Worm (Caenorhabditis elegans) whole organism, L1 larva: ENCODE results near the gene Y82E9BR.9.
A peak's percentile ranks its signal among the peaks of the same experiment; 100 is the strongest.

ENCODE experiments used
- C04F5.9 ChIP-seq: sonication (generic microtip); optimal IDR thresholded peaks from 2 replicates; lab custom pipeline; 2016; ENCODE audit warnings: missing genetic modification characterization, missing compliant biosample characterization
- C16A3.4 ChIP-seq: fragments of 150-350 bp; optimal IDR thresholded peaks from 2 replicates; lab custom pipeline; 2014; ENCODE audit warnings: missing biosample characterization, missing genetic modification characterization
- C34B4.2 ChIP-seq: sonication (generic microtip); optimal IDR thresholded peaks from 2 replicates; lab custom pipeline; 2017; ENCODE audit warnings: mild to moderate bottlenecking, missing genetic modification characterization, missing compliant biosample characterization
- ceh-82 ChIP-seq, 3 experiments: fragments of 150-350 bp in 1 of 3; sonication (generic microtip) in 2 of 3; optimal IDR thresholded peaks; 2 replicates each; lab custom pipeline; 2014 to 2017; ENCODE audit warnings: missing biosample characterization in 3 of 3, missing genetic modification characterization in 3 of 3
- ceh-88 ChIP-seq: fragments of 200-800 bp; sonication (Bioruptor generic); IDR thresholded peaks from 2 replicates; pipeline ENCODE4 v1.3.6; 2022; ENCODE audit warnings: missing genetic modification characterization, missing compliant biosample characterization
- dsc-1 ChIP-seq: sonication (generic microtip); optimal IDR thresholded peaks from 2 replicates; lab custom pipeline; 2016; ENCODE audit warnings: mild to moderate bottlenecking, missing genetic modification characterization, missing compliant biosample characterization
- elt-2 ChIP-seq: sonication (generic microtip); optimal IDR thresholded peaks from 2 replicates; lab custom pipeline; 2016; ENCODE audit warnings: missing genetic modification characterization, mild to moderate bottlenecking, inconsistent platforms, missing compliant biosample characterization, missing genetic modification reagents
- elt-3 ChIP-seq, 6 experiments: fragments of 150-350 bp in 1 of 6; sonication (generic microtip); optimal IDR thresholded peaks; 2 replicates each; lab custom pipeline; 2017 to 2018; ENCODE audit warnings: missing biosample characterization in 6 of 6, missing genetic modification characterization in 6 of 6, inconsistent platforms in 1 of 6
- ets-5 ChIP-seq: fragments of 200-800 bp; sonication (Bioruptor generic); IDR thresholded peaks from 2 replicates; pipeline ENCODE4 v1.3.6; 2022; ENCODE audit warnings: missing genetic modification characterization, missing compliant biosample characterization
- fkh-4 ChIP-seq: sonication (generic microtip); optimal IDR thresholded peaks from 2 replicates; lab custom pipeline; 2016; ENCODE audit warnings: missing compliant biosample characterization, missing genetic modification characterization, borderline replicate concordance
- hlh-17 ChIP-seq: fragments of 200-800 bp; sonication (Bioruptor generic); optimal IDR thresholded peaks from 2 replicates; lab custom pipeline; 2018; ENCODE audit warnings: missing genetic modification characterization, mild to moderate bottlenecking, missing compliant biosample characterization, moderate library complexity, borderline replicate concordance
- hlh-4 ChIP-seq: sonication (generic microtip); optimal IDR thresholded peaks from 2 replicates; lab custom pipeline; 2016; ENCODE audit warnings: mild to moderate bottlenecking, missing genetic modification characterization, missing compliant biosample characterization
- hpl-2 ChIP-seq: fragments of 150-350 bp; optimal IDR thresholded peaks from 2 replicates; lab custom pipeline; 2014; ENCODE audit warnings: missing biosample characterization, missing genetic modification reagents, missing genetic modification characterization
- irx-1 ChIP-seq: sonication (generic microtip); optimal IDR thresholded peaks from 2 replicates; lab custom pipeline; 2016; ENCODE audit warnings: missing genetic modification characterization, missing compliant biosample characterization
- lin-35 ChIP-seq, 2 experiments: fragments of 150-350 bp; optimal IDR thresholded peaks; 2 replicates each; lab custom pipeline; 2014; ENCODE audit warnings: missing biosample characterization in 2 of 2, missing genetic modification characterization in 2 of 2, missing genetic modification reagents in 2 of 2
- lsy-2 ChIP-seq, 2 experiments: fragments of 150-350 bp; optimal IDR thresholded peaks; 2 replicates each; lab custom pipeline; 2014; ENCODE audit warnings: missing biosample characterization in 2 of 2, missing genetic modification characterization in 2 of 2
- mab-9 ChIP-seq: fragments of 200-800 bp; sonication (Bioruptor generic); IDR thresholded peaks from 2 replicates; pipeline ENCODE4 v1.3.6; 2022; ENCODE audit warnings: missing genetic modification reagents, missing genetic modification characterization, missing compliant biosample characterization
- mdl-1 ChIP-seq, 2 experiments: fragments of 150-350 bp; optimal IDR thresholded peaks; 2 replicates each; lab custom pipeline; 2014 to 2017; ENCODE audit warnings: missing biosample characterization in 2 of 2, missing genetic modification characterization in 2 of 2, inconsistent platforms in 1 of 2
- mef-2 ChIP-seq: fragments of 150-350 bp; optimal IDR thresholded peaks from 2 replicates; lab custom pipeline; 2014; ENCODE audit warnings: missing biosample characterization, missing genetic modification characterization
- nhr-11 ChIP-seq: fragments of 150-350 bp; optimal IDR thresholded peaks from 2 replicates; lab custom pipeline; 2014; ENCODE audit warnings: missing biosample characterization, missing genetic modification characterization
- nhr-12 ChIP-seq: sonication (generic microtip); optimal IDR thresholded peaks from 2 replicates; lab custom pipeline; 2017; ENCODE audit warnings: missing biosample characterization, missing genetic modification characterization
- nhr-19 ChIP-seq: fragments of 200-800 bp; sonication (Bioruptor generic); conservative IDR thresholded peaks from 2 replicates; pipeline ENCODE4 v1.3.6; 2022; ENCODE audit warnings: missing genetic modification characterization, missing compliant biosample characterization
- nhr-20 ChIP-seq: sonication (generic microtip); optimal IDR thresholded peaks from 2 replicates; lab custom pipeline; 2016; ENCODE audit warnings: mild to moderate bottlenecking, missing genetic modification characterization, missing compliant biosample characterization
- nhr-237 ChIP-seq: fragments of 150-350 bp; optimal IDR thresholded peaks from 2 replicates; lab custom pipeline; 2014; ENCODE audit warnings: missing biosample characterization, missing genetic modification characterization
- nhr-47 ChIP-seq: sonication (generic microtip); optimal IDR thresholded peaks from 2 replicates; lab custom pipeline; 2016; ENCODE audit warnings: mild to moderate bottlenecking, missing genetic modification characterization, moderate library complexity, missing compliant biosample characterization
- nhr-76 ChIP-seq: sonication (generic microtip); optimal IDR thresholded peaks from 2 replicates; lab custom pipeline; 2017; ENCODE audit warnings: missing biosample characterization, missing genetic modification characterization
- pag-3 ChIP-seq: sonication (generic microtip); optimal IDR thresholded peaks from 2 replicates; lab custom pipeline; 2017; ENCODE audit warnings: missing genetic modification characterization, mild to moderate bottlenecking, missing compliant biosample characterization, antibody characterized with exemption, borderline replicate concordance; ENCODE audit not compliant: insufficient read depth
- skn-1 ChIP-seq: fragments of 150-350 bp; optimal IDR thresholded peaks from 2 replicates; lab custom pipeline; 2014; ENCODE audit warnings: missing biosample characterization, missing genetic modification characterization
- snpc-4 ChIP-seq: fragments of 150-350 bp; optimal IDR thresholded peaks from 2 replicates; lab custom pipeline; 2014; ENCODE audit warnings: missing biosample characterization, missing genetic modification characterization
- snu-23 ChIP-seq: sonication (generic microtip); optimal IDR thresholded peaks from 2 replicates; lab custom pipeline; 2016; ENCODE audit warnings: missing genetic modification characterization, missing compliant biosample characterization
- tbx-2 ChIP-seq: sonication (generic microtip); optimal IDR thresholded peaks from 2 replicates; lab custom pipeline; 2016; ENCODE audit warnings: missing genetic modification characterization, missing compliant biosample characterization
- tlp-1 ChIP-seq: fragments of 150-350 bp; optimal IDR thresholded peaks from 2 replicates; lab custom pipeline; 2014; ENCODE audit warnings: missing biosample characterization, missing genetic modification characterization
- unc-30 ChIP-seq: sonication (generic microtip); optimal IDR thresholded peaks from 2 replicates; lab custom pipeline; 2017; ENCODE audit warnings: missing biosample characterization, missing genetic modification characterization
- unc-62 ChIP-seq: fragments of 150-350 bp; optimal IDR thresholded peaks from 2 replicates; lab custom pipeline; 2014; ENCODE audit warnings: missing biosample characterization, missing genetic modification reagents, missing genetic modification characterization
- unc-86 ChIP-seq: sonication (generic microtip); optimal IDR thresholded peaks from 2 replicates; lab custom pipeline; 2016; ENCODE audit warnings: missing genetic modification characterization, missing compliant biosample characterization
- vab-15 ChIP-seq: sonication (generic microtip); optimal IDR thresholded peaks from 2 replicates; lab custom pipeline; 2017; ENCODE audit warnings: missing genotype, mild to moderate bottlenecking, missing genetic modification characterization, missing compliant biosample characterization
- xbp-1 ChIP-seq: sonication (generic microtip); optimal IDR thresholded peaks from 2 replicates; lab custom pipeline; 2016; ENCODE audit warnings: missing genetic modification characterization, missing compliant biosample characterization
- ztf-11 ChIP-seq, 2 experiments: sonication (generic microtip); optimal IDR thresholded peaks; 2 replicates each; lab custom pipeline; 2016 to 2017; ENCODE audit warnings: missing genetic modification characterization in 2 of 2, missing biosample characterization in 1 of 2, missing compliant biosample characterization in 1 of 2

Y82E9BR.9 gene

DNA sequence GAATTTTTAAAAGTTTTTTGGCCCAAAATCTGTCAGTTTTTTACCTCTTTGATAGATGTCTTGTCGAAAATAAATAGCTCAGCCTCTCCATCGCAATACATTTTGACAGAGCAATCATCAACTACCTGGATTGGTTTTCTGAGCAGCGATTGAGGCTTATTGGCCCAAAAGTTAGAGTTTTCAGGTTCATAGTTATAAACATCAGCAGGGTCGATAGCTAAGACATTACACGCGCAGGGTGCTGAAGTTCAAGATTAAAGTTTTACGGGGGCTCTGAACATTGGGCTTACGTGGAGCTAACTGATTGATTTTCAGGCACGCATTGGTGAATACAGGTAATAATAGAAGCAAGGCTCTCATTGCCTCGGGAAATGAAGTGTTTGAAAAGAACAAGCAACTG, at the start of gene Y82E9BR.9:
Gene Y82E9BR.9 (minus strand): TSS at position 101 of the 400 bp plus-strand sequence.
- TF ChIP-seq nhr-11 = no peak
- no peak for TF ChIP-seq ztf-11 (tag; optimal IDR thresholded peaks at IDR 0.05; lab: Kevin White, UChicago)
- TF ChIP-seq nhr-19 (GFP tag; lab: Robert Waterston, UW) = no peak
- TF ChIP-seq unc-30 = no peak
- no peak for TF ChIP-seq snu-23 (GFP tag; lab: Kevin White, UChicago)
- TF ChIP-seq mef-2 (tag; lab: Kevin White, UChicago) = no peak
- no peak for TF ChIP-seq mdl-1 (tag; optimal IDR thresholded peaks at IDR 0.05; lab: Kevin White, UChicago)
- TF ChIP-seq pag-3 (tag; lab: Kevin White, UChicago) = no peak
- TF ChIP-seq ceh-88 = no peak

- TF ChIP-seq lsy-2 (tag; optimal IDR thresholded peaks at IDR 0.05; lab: Kevin White, UChicago) (no peak), unc-30 (no peak)
Observed at ce11 chrIII:1409139-1409538, 49.6 kb upstream of the Y82E9BR.9 start, which contains the start of gene Y82E9BR.22. Gene Y82E9BR.22 (minus strand): TSS chrIII:1409239.

DNA sequence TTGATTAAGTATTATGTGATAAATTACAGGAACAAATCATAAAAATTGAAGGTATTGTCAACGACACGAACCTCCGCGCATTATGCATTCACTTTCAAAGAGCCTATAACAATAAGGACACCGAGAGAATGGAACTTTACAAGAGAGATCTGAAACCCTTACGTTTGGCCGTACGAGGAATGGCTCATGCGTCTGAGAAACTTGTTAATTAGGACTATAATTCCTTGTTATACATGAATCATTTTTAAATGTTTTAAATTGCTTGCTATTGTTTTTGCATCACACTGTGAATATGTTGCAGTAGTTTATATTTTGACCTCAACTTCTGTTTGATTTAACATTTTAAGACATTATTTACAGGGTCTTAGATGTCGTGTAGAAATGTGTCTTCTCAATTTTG, 43.5 kb upstream of the Y82E9BR.9 start, which contains the start of gene pals-18:
Gene pals-18 (plus strand): TSS at position 301 of the 400 bp plus-strand sequence.
- TF ChIP-seq unc-86 (tag; lab: Kevin White, UChicago) (no peak), ets-5 (GFP tag; lab: Robert Waterston, UW) (no peak), nhr-12 (no peak), dsc-1 (no peak)

DNA sequence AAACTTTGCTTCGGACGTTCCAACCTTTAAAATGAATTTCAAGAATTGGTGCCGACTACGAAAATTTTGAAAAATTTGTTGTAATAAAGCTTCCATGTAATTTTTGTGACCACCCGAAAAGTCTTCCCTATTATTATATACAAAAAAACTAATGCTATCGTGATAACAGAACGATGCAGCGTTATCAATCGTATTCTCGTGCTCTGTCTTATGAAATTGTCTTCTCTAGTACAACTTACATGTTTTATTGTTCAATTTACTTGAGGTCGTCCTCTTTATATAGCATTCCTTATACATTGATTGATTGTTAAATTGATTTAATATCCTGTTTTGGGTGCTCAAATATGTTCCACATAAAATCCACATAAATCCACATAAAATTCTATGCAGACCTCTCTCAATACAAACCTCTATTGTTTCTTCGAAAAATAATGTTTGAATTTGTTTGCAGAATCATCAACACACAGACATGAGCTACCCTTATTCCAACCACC, 42.0 kb upstream of the Y82E9BR.9 start, which contains the start of gene pals-19:
Gene pals-19 (plus strand): TSS at position 444 of the 494 bp plus-strand sequence.
- TF ChIP-seq lin-35 (GFP tag; optimal IDR thresholded peaks at IDR 0.05; lab: Kevin White, UChicago) (peak in 1 of 2 experiments; percentile 9), ceh-82 (tag; optimal IDR thresholded peaks at IDR 0.05; lab: Kevin White, UChicago) (no peak), elt-2 (peak; percentile 78), C04F5.9 (no peak), snpc-4 (tag; lab: Kevin White, UChicago) (no peak), dsc-1 (no peak)

DNA sequence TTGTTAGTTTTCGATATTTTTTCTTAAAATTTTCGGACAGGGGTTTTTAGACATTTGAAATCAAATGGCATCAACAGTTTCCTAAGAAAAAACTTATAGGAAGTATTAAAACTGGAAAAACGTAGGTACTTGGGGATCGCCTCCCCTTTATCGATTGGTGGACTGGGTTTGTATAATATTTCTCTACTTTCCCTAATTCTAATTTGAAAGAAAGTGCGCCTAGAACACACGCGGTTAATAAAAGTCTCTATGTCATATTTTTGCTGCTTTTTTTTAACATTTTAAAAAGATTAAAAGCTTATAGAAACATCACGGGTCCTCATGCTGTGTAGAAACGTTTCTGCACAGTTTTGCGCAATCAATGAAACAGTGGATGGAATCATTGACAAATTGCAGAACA, 40.1 kb upstream of the Y82E9BR.9 start, which contains the start of gene pals-16:
Gene pals-16 (plus strand): TSS at position 301 of the 400 bp plus-strand sequence.
- TF ChIP-seq snu-23 (GFP tag; lab: Kevin White, UChicago) (no peak), dsc-1 (no peak), unc-62 (GFP tag; lab: Kevin White, UChicago) (no peak), hlh-17 (GFP tag; lab: Kevin White, UChicago) (no peak)

DNA sequence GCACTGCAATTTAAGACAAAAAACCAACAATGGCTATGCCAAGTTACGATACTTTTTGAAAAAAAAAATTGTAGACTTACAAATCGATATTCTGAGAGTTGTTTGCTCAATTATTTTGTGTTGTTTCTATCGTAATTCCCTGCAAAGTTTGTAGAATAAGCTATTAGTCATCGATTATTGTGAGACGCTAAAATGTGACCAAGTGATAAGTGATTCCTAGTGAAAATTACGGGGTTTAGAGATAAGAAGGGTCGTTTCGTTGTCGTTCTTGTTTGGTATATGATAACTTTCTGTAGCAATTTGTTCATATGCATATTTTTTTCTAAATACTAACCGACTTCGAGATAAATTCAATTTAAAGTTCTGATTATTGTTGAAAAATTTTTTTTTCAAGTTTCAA, 38.6 kb upstream of the Y82E9BR.9 start:
- TF ChIP-seq elt-2 (peak; percentile 86), hpl-2 (GFP tag; lab: Kevin White, UChicago) (no peak)

DNA sequence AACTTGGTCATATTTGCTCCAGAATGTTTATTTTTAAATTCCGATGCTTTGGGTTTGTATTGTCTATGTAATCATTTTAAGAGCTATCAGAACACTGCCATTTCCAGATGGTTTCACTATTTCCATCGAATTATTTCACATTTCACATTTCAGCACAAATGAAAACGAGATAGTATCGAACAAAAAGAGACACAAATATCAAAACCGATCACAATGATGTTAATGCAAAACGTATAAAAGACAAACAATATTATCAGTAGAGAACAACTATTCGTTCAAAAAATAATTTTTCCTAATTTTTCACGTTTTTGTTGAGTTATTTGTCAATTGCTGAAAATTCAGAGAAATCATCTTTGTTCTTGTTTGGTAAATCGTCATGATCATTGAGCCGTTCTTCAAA, 35.8 kb upstream of the Y82E9BR.9 start:
- no peak for TF ChIP-seq nhr-12
- no peak for TF ChIP-seq vab-15 (tag; lab: Kevin White, UChicago)
- TF ChIP-seq nhr-76 (tag; lab: Kevin White, UChicago) = no peak
- no peak for TF ChIP-seq C16A3.4 (tag; lab: Kevin White, UChicago)
- TF ChIP-seq elt-2 = peak; percentile 17
- TF ChIP-seq mab-9 = no peak

DNA sequence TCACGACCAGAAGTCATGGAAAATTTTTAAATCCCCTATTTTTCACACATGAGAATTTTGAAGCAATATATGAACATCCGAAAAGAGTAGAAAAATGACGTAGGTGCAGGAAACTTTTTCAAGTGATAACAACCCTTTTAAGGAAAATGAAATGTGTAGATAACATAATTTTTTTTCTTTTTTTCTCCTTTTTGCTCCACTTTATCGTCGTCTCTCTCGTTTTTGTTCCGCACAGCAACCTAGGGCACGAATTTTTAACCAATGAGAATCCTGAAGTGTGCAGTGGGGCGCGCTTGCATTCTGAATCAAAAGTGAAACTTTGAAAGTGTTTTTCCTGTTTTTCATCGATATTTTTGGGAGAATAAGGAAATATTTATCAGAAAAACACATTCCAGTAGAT, 33.2 kb upstream of the Y82E9BR.9 start:
- TF ChIP-seq nhr-19 (GFP tag; lab: Robert Waterston, UW) (no peak), tbx-2 (no peak), mab-9 (no peak), hlh-17 (GFP tag; lab: Kevin White, UChicago) (no peak), hlh-4 (no peak), irx-1 (tag; lab: Kevin White, UChicago) (no peak), elt-2 (peak; percentile 97), elt-3 (tag; optimal IDR thresholded peaks at IDR 0.05; lab: Kevin White, UChicago) (no peak), skn-1 (no peak), xbp-1 (tag; lab: Kevin White, UChicago) (no peak), lin-35 (GFP tag; optimal IDR thresholded peaks at IDR 0.05; lab: Kevin White, UChicago) (peak in 1 of 2 experiments; percentile 2), nhr-47 (no peak), fkh-4 (tag; lab: Kevin White, UChicago) (no peak), tlp-1 (tag; lab: Kevin White, UChicago) (no peak), ets-5 (GFP tag; lab: Robert Waterston, UW) (no peak), C34B4.2 (no peak), nhr-237 (no peak), nhr-20 (tag; lab: Kevin White, UChicago) (peak; percentile 6)
